Fruit fly (Drosophila melanogaster): ENCODE data around the gene Appl.

Gene Appl

dm6 chrX:621132-621555, 90.8 kb downstream of the Appl start, which contains the start of the genes CG13365 and Vsp37A (continued):
- TF ChIP-seq CG11762 (GFP tag; optimal IDR thresholded peaks at IDR 0.05; ENCODE audit: insufficient read depth) (no peak), CG6792 (GFP tag; optimal IDR thresholded peaks at IDR 0.05) (no peak), Hr39 (GFP tag; optimal IDR thresholded peaks at IDR 0.05) (peak; percentile 56), Gug (GFP tag; IDR thresholded peaks at IDR 0.05) (no peak), Smox (GFP tag; optimal IDR thresholded peaks at IDR 0.05) (no peak), CG3919 (GFP tag; optimal IDR thresholded peaks at IDR 0.05) (no peak), Hr38 (GFP tag; optimal IDR thresholded peaks at IDR 0.05) (no peak), CG6163 (GFP tag; IDR thresholded peaks at IDR 0.05) (no peak), CG4318 (GFP tag; optimal IDR thresholded peaks at IDR 0.05) (no peak), eg (GFP tag; IDR thresholded peaks at IDR 0.05) (no peak), cyc (GFP tag; optimal IDR thresholded peaks at IDR 0.05) (peak; percentile 22), CG11294 (GFP tag; IDR thresholded peaks at IDR 0.05) (no peak), CG8319 (GFP tag; optimal IDR thresholded peaks at IDR 0.05) (peak; percentile 4), topi (GFP tag; optimal IDR thresholded peaks at IDR 0.05) (peak; percentile 5), Met (GFP tag; optimal IDR thresholded peaks at IDR 0.05) (no peak), CG3032 (tag; optimal IDR thresholded peaks at IDR 0.05) (peak; percentile 30), achi (GFP tag; optimal IDR thresholded peaks at IDR 0.05) (no peak), CG10631 (GFP tag; optimal IDR thresholded peaks at IDR 0.05) (peak; percentile 41), Hr4 (GFP tag; optimal IDR thresholded peaks at IDR 0.05) (peak; percentile 25), acj6 (GFP tag; optimal IDR thresholded peaks at IDR 0.05) (no peak), pdm3 (GFP tag; optimal IDR thresholded peaks at IDR 0.05) (no peak), CG11902 (GFP tag; optimal IDR thresholded peaks at IDR 0.05) (peak; percentile 10), ss (GFP tag; optimal IDR thresholded peaks at IDR 0.05) (no peak)

dm6 chrX:623357-623756, 93.1 kb downstream of the Appl start, which contains the start of gene CG13369:
Gene CG13369, plus strand, starts transcription at chrX:623468.
- TF ChIP-seq CG16779 (tag; optimal IDR thresholded peaks at IDR 0.05), result no peak
- no peak for TF ChIP-seq topi (GFP tag; optimal IDR thresholded peaks at IDR 0.05)
- TF ChIP-seq salr (GFP tag; optimal IDR thresholded peaks at IDR 0.05), result no peak
- TF ChIP-seq svp (GFP tag), result no peak
- no peak for TF ChIP-seq acj6 (GFP tag; optimal IDR thresholded peaks at IDR 0.05)
- no peak for TF ChIP-seq Lpt (GFP tag; optimal IDR thresholded peaks at IDR 0.05)
- no peak for TF ChIP-seq ss (GFP tag; optimal IDR thresholded peaks at IDR 0.05)
- TF ChIP-seq Sox15 (GFP tag; optimal IDR thresholded peaks at IDR 0.05), result no peak
- no peak for TF ChIP-seq dsx (GFP tag; optimal IDR thresholded peaks at IDR 0.05; ENCODE audit: poor library complexity, severe bottlenecking)
- TF ChIP-seq Hr4 (GFP tag; optimal IDR thresholded peaks at IDR 0.05), result no peak
- no peak for TF ChIP-seq pdm3 (GFP tag; optimal IDR thresholded peaks at IDR 0.05)
- no peak for TF ChIP-seq Ets96B (tag; optimal IDR thresholded peaks at IDR 0.05)

- TF ChIP-seq CG34406 (GFP tag; optimal IDR thresholded peaks at IDR 0.05) (no peak), lz (GFP tag; optimal IDR thresholded peaks at IDR 0.05) (peak; percentile 12), acj6 (GFP tag; optimal IDR thresholded peaks at IDR 0.05) (no peak), svp (GFP tag) (peak; percentile 47), esn (GFP tag; optimal IDR thresholded peaks at IDR 0.05) (peak; percentile 3), topi (GFP tag; optimal IDR thresholded peaks at IDR 0.05) (peak; percentile 6), ss (GFP tag; optimal IDR thresholded peaks at IDR 0.05) (peak in 1 of 2 experiments; percentile 18), Eip78C (GFP tag) (peak; percentile 73), Ets21C (GFP tag; optimal IDR thresholded peaks at IDR 0.05) (no peak)
These were observed 94.9 kb downstream of the Appl start, which contains the start of the genes CG13364 and Hinfp for dm6 chrX:625157-625627. Gene CG13364, minus strand, starts transcription at chrX:625203. Gene Hinfp, plus strand, starts transcription at chrX:625542.

Measured in whole organism, prepupa.